Fruit fly (Drosophila melanogaster) whole organism, prepupa: ENCODE data around the gene CG32806.

ENCODE experiments used
- CG16779 ChIP-seq: fragments of 200-800 bp; sonication (Bioruptor generic); optimal IDR thresholded peaks from 3 replicates; lab custom pipeline; 2017; ENCODE audit warnings: missing biosample characterization, mild to moderate bottlenecking, missing genetic modification characterization
- CG32006 ChIP-seq: fragments of 200-800 bp; sonication (Bioruptor generic); optimal IDR thresholded peaks from 3 replicates; lab custom pipeline; 2017; ENCODE audit warnings: missing biosample characterization, mild to moderate bottlenecking, missing genetic modification characterization
- CG3919 ChIP-seq: fragments of 200-800 bp; sonication (Bioruptor generic); optimal IDR thresholded peaks from 3 replicates; lab custom pipeline; 2016; ENCODE audit warnings: missing biosample characterization, missing genetic modification characterization
- CG6276 ChIP-seq: fragments of 200-800 bp; sonication (Bioruptor generic); optimal IDR thresholded peaks from 2 replicates; lab custom pipeline; 2017; ENCODE audit warnings: missing biosample characterization, mild to moderate bottlenecking, missing genetic modification characterization
- CG6792 ChIP-seq: fragments of 200-800 bp; sonication (Bioruptor generic); optimal IDR thresholded peaks from 3 replicates; lab custom pipeline; 2016; ENCODE audit warnings: missing biosample characterization, missing genetic modification characterization
- CG6808 ChIP-seq: fragments of 200-800 bp; sonication (Bioruptor generic); optimal IDR thresholded peaks from 3 replicates; lab custom pipeline; 2017; ENCODE audit warnings: missing biosample characterization, missing genetic modification characterization, mild to moderate bottlenecking, moderate library complexity, missing genetic modification reagents
- Ets21C ChIP-seq: fragments of 200-800 bp; sonication (Bioruptor generic); optimal IDR thresholded peaks from 3 replicates; lab custom pipeline; 2016; ENCODE audit warnings: missing biosample characterization, missing genetic modification characterization
- Ets96B ChIP-seq: fragments of 200-800 bp; optimal IDR thresholded peaks from 2 replicates; lab custom pipeline; 2019; ENCODE audit warnings: missing biosample characterization, mild to moderate bottlenecking, missing genetic modification characterization, moderate library complexity
- Gug ChIP-seq: fragments of 200-800 bp; sonication (Bioruptor generic); IDR thresholded peaks from 2 replicates; pipeline ENCODE4 v1.3.6; 2022; ENCODE audit warnings: missing biosample characterization, missing genetic modification characterization
- cyc ChIP-seq: fragments of 200-800 bp; sonication (Bioruptor generic); optimal IDR thresholded peaks from 3 replicates; lab custom pipeline; 2016; ENCODE audit warnings: missing biosample characterization, missing genetic modification characterization
- dsx ChIP-seq: fragments of 200-800 bp; optimal IDR thresholded peaks from 3 replicates; lab custom pipeline; 2019; ENCODE audit warnings: missing biosample characterization, mild to moderate bottlenecking, missing genetic modification characterization, moderate library complexity; ENCODE audit not compliant: poor library complexity, severe bottlenecking
- svp ChIP-seq: fragments of 200-800 bp; sonication (Bioruptor generic); peaks from one replicate; lab custom pipeline; 2016; ENCODE audit warnings: missing biosample characterization, missing genetic modification characterization

DNA sequence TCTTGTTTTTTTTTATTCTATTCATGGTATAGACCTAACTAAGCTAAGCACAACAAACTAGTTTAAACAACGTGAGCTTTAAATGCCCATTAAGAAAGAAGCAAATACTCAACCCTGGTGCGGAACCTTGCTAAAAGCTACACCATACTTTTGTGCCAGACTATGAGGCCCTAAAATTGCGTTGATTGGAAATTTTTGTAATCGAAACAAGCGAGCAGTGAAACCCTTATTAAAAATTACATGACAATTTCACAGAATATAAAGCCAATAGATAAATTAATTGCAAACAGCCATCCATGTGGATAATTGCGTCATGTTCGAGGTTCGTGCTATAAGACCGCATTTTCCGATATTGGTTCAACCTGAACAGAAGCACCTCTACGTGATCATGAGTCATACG is 29.7 kb downstream of the CG32806 start:
- TF ChIP-seq CG16779 (tag; lab: Kevin White, UChicago) (no peak), cyc (GFP tag; lab: Kevin White, UChicago) (no peak), Ets21C (GFP tag; lab: Kevin White, UChicago) (no peak), Ets96B (tag; lab: Kevin White, UChicago) (no peak), CG6276 (no peak), svp (no peak), Gug (GFP tag; lab: Robert Waterston, UW) (no peak), CG6792 (no peak), CG3919 (GFP tag; lab: Kevin White, UChicago) (no peak), CG6808 (GFP tag; lab: Kevin White, UChicago) (no peak), dsx (no peak), CG32006 (GFP tag; lab: Kevin White, UChicago) (no peak)
